Fruit fly (Drosophila melanogaster) whole organism, prepupa: ENCODE measurements around the gene CG31538.

Source experiments
- Blimp-1 ChIP-seq: fragments of 200-800 bp; sonication (Bioruptor generic); optimal IDR thresholded peaks from 3 replicates; lab custom pipeline; 2017; ENCODE audit warnings: missing biosample characterization, missing genetic modification characterization, mild to moderate bottlenecking, moderate library complexity, missing genetic modification reagents
- CG10631 ChIP-seq: fragments of 200-800 bp; sonication (Bioruptor generic); optimal IDR thresholded peaks from 2 replicates; lab custom pipeline; 2016; ENCODE audit warnings: missing biosample characterization, missing genetic modification characterization
- CG10669 ChIP-seq: fragments of 200-800 bp; sonication (Bioruptor generic); optimal IDR thresholded peaks from 3 replicates; lab custom pipeline; 2018; ENCODE audit warnings: missing biosample characterization, mild to moderate bottlenecking, missing genetic modification characterization, moderate library complexity
- CG11294 ChIP-seq: fragments of 200-800 bp; sonication (Bioruptor generic); IDR thresholded peaks from 2 replicates; pipeline ENCODE4 v1.3.6; 2022; ENCODE audit warnings: missing biosample characterization, missing genetic modification characterization
- CG11762 ChIP-seq: fragments of 200-800 bp; sonication (Bioruptor generic); optimal IDR thresholded peaks from 3 replicates; lab custom pipeline; 2016; ENCODE audit warnings: missing biosample characterization, missing genetic modification characterization; ENCODE audit not compliant: insufficient read depth
- CG15336 ChIP-seq: fragments of 200-800 bp; sonication (Bioruptor generic); IDR thresholded peaks from 2 replicates; pipeline ENCODE4 v1.3.6; 2022; ENCODE audit warnings: missing biosample characterization, missing genetic modification characterization
- CG1621 ChIP-seq: fragments of 200-800 bp; sonication (Bioruptor generic); optimal IDR thresholded peaks from 3 replicates; lab custom pipeline; 2018; ENCODE audit warnings: missing biosample characterization, mild to moderate bottlenecking, missing genetic modification characterization
- CG16779 ChIP-seq: fragments of 200-800 bp; sonication (Bioruptor generic); optimal IDR thresholded peaks from 3 replicates; lab custom pipeline; 2017; ENCODE audit warnings: missing biosample characterization, mild to moderate bottlenecking, missing genetic modification characterization
- CG32006 ChIP-seq: fragments of 200-800 bp; sonication (Bioruptor generic); optimal IDR thresholded peaks from 3 replicates; lab custom pipeline; 2017; ENCODE audit warnings: missing biosample characterization, mild to moderate bottlenecking, missing genetic modification characterization
- CG3919 ChIP-seq: fragments of 200-800 bp; sonication (Bioruptor generic); optimal IDR thresholded peaks from 3 replicates; lab custom pipeline; 2016; ENCODE audit warnings: missing biosample characterization, missing genetic modification characterization
- CG4318 ChIP-seq: fragments of 200-800 bp; sonication (Bioruptor generic); optimal IDR thresholded peaks from 3 replicates; lab custom pipeline; 2017; ENCODE audit warnings: missing biosample characterization, mild to moderate bottlenecking, missing genetic modification characterization
- CG6792 ChIP-seq: fragments of 200-800 bp; sonication (Bioruptor generic); optimal IDR thresholded peaks from 3 replicates; lab custom pipeline; 2016; ENCODE audit warnings: missing biosample characterization, missing genetic modification characterization
- CG6854 ChIP-seq: fragments of 200-800 bp; sonication (Bioruptor generic); optimal IDR thresholded peaks from 2 replicates; lab custom pipeline; 2017; ENCODE audit warnings: missing biosample characterization, mild to moderate bottlenecking, missing genetic modification characterization
- CG8119 ChIP-seq: fragments of 200-800 bp; sonication (Bioruptor generic); IDR thresholded peaks from 3 replicates; pipeline ENCODE4 v1.3.6; 2022; ENCODE audit warnings: missing biosample characterization, missing genetic modification characterization
- CG8319 ChIP-seq: fragments of 200-800 bp; sonication (Bioruptor generic); optimal IDR thresholded peaks from 3 replicates; lab custom pipeline; 2016; ENCODE audit warnings: missing biosample characterization, missing genetic modification characterization
- CG9139 ChIP-seq: fragments of 200-800 bp; sonication (Bioruptor generic); optimal IDR thresholded peaks from 3 replicates; lab custom pipeline; 2017; ENCODE audit warnings: missing biosample characterization, mild to moderate bottlenecking, missing genetic modification characterization
- Eip75B ChIP-seq: fragments of 200-800 bp; sonication (Bioruptor generic); optimal IDR thresholded peaks from 3 replicates; lab custom pipeline; 2016; ENCODE audit warnings: missing biosample characterization, missing genetic modification characterization
- Eip78C ChIP-seq: fragments of 200-800 bp; sonication (Bioruptor generic); peaks from one replicate; lab custom pipeline; 2016; ENCODE audit warnings: missing biosample characterization, missing genetic modification characterization
- Eip93F ChIP-seq: fragments of 200-800 bp; sonication (Bioruptor generic); optimal IDR thresholded peaks from 2 replicates; lab custom pipeline; 2016; ENCODE audit warnings: missing biosample characterization, mild to moderate bottlenecking, missing genetic modification characterization
- Ets21C ChIP-seq: fragments of 200-800 bp; sonication (Bioruptor generic); optimal IDR thresholded peaks from 3 replicates; lab custom pipeline; 2016; ENCODE audit warnings: missing biosample characterization, missing genetic modification characterization
- Gug ChIP-seq: fragments of 200-800 bp; sonication (Bioruptor generic); IDR thresholded peaks from 2 replicates; pipeline ENCODE4 v1.3.6; 2022; ENCODE audit warnings: missing biosample characterization, missing genetic modification characterization
- Hr38 ChIP-seq: sonication (Bioruptor generic); optimal IDR thresholded peaks from 2 replicates; lab custom pipeline; 2016; ENCODE audit warnings: missing biosample characterization, missing genetic modification characterization
- Hr39 ChIP-seq: fragments of 200-800 bp; sonication (Bioruptor generic); optimal IDR thresholded peaks from 2 replicates; lab custom pipeline; 2016; ENCODE audit warnings: missing biosample characterization, missing genetic modification characterization
- Hr4 ChIP-seq: fragments of 200-800 bp; sonication (Bioruptor generic); optimal IDR thresholded peaks from 3 replicates; lab custom pipeline; 2016; ENCODE audit warnings: missing biosample characterization, missing genetic modification characterization
- Lpt ChIP-seq: fragments of 200-800 bp; sonication (Bioruptor generic); optimal IDR thresholded peaks from 3 replicates; lab custom pipeline; 2016; ENCODE audit warnings: missing biosample characterization, missing genetic modification characterization
- Met ChIP-seq: fragments of 200-800 bp; sonication (Bioruptor generic); optimal IDR thresholded peaks from 3 replicates; lab custom pipeline; 2016; ENCODE audit warnings: missing biosample characterization, missing genetic modification characterization
- Smox ChIP-seq: fragments of 200-800 bp; sonication (Bioruptor generic); optimal IDR thresholded peaks from 3 replicates; lab custom pipeline; 2016; ENCODE audit warnings: missing biosample characterization, missing genetic modification characterization
- Sox102F ChIP-seq: fragments of 200-800 bp; sonication (Bioruptor generic); optimal IDR thresholded peaks from 2 replicates; lab custom pipeline; 2016; ENCODE audit warnings: missing biosample characterization, mild to moderate bottlenecking, missing genetic modification characterization
- Sox14 ChIP-seq: fragments of 200-800 bp; sonication (Bioruptor generic); optimal IDR thresholded peaks from 3 replicates; lab custom pipeline; 2016; ENCODE audit warnings: missing biosample characterization, missing genetic modification characterization
- Sox15 ChIP-seq: fragments of 200-800 bp; sonication (Bioruptor generic); optimal IDR thresholded peaks from 3 replicates; lab custom pipeline; 2016; ENCODE audit warnings: missing biosample characterization, missing genetic modification characterization
- achi ChIP-seq: fragments of 200-800 bp; sonication (Bioruptor generic); optimal IDR thresholded peaks from 3 replicates; lab custom pipeline; 2016; ENCODE audit warnings: missing biosample characterization, missing genetic modification characterization
- acj6 ChIP-seq: fragments of 200-800 bp; sonication (Bioruptor generic); optimal IDR thresholded peaks from 3 replicates; lab custom pipeline; 2016; ENCODE audit warnings: missing biosample characterization, missing genetic modification characterization
- cyc ChIP-seq: fragments of 200-800 bp; sonication (Bioruptor generic); optimal IDR thresholded peaks from 3 replicates; lab custom pipeline; 2016; ENCODE audit warnings: missing biosample characterization, missing genetic modification characterization
- dac ChIP-seq: fragments of 200-800 bp; sonication (Bioruptor generic); optimal IDR thresholded peaks from 2 replicates; lab custom pipeline; 2017; ENCODE audit warnings: missing biosample characterization, mild to moderate bottlenecking, missing genetic modification characterization
- dsx ChIP-seq: fragments of 200-800 bp; optimal IDR thresholded peaks from 3 replicates; lab custom pipeline; 2019; ENCODE audit warnings: missing biosample characterization, mild to moderate bottlenecking, missing genetic modification characterization, moderate library complexity; ENCODE audit not compliant: poor library complexity, severe bottlenecking
- eg ChIP-seq: fragments of 200-800 bp; sonication (Bioruptor generic); IDR thresholded peaks from 3 replicates; pipeline ENCODE4 v1.3.6; 2022; ENCODE audit warnings: missing biosample characterization, missing genetic modification characterization
- esn ChIP-seq: fragments of 200-800 bp; sonication (Bioruptor generic); optimal IDR thresholded peaks from 2 replicates; lab custom pipeline; 2016; ENCODE audit warnings: missing biosample characterization, mild to moderate bottlenecking, missing genetic modification characterization, moderate library complexity
- net ChIP-seq: fragments of 200-800 bp; sonication (Bioruptor generic); optimal IDR thresholded peaks from 3 replicates; lab custom pipeline; 2016; ENCODE audit warnings: missing biosample characterization, missing genetic modification characterization
- salr ChIP-seq, 2 experiments: fragments of 200-800 bp; sonication (Bioruptor generic); optimal IDR thresholded peaks; 3 replicates each; lab custom pipeline; 2016 to 2018; ENCODE audit warnings: missing biosample characterization in 2 of 2, missing genetic modification characterization in 2 of 2, mild to moderate bottlenecking in 1 of 2
- spab ChIP-seq: fragments of 200-800 bp; sonication (Bioruptor generic); optimal IDR thresholded peaks from 2 replicates; lab custom pipeline; 2017; ENCODE audit warnings: missing biosample characterization, mild to moderate bottlenecking, missing genetic modification characterization, missing genetic modification reagents
- ss ChIP-seq, 2 experiments: fragments of 200-800 bp; sonication (Bioruptor generic); optimal IDR thresholded peaks; 2 replicates in 1 of 2; 3 replicates in 1 of 2; lab custom pipeline; 2017 to 2018; ENCODE audit warnings: mild to moderate bottlenecking in 2 of 2, missing biosample characterization in 2 of 2, missing genetic modification characterization in 2 of 2, moderate library complexity in 1 of 2
- svp ChIP-seq: fragments of 200-800 bp; sonication (Bioruptor generic); peaks from one replicate; lab custom pipeline; 2016; ENCODE audit warnings: missing biosample characterization, missing genetic modification characterization
- topi ChIP-seq: fragments of 200-800 bp; sonication (Bioruptor generic); optimal IDR thresholded peaks from 3 replicates; lab custom pipeline; 2016; ENCODE audit warnings: missing biosample characterization, missing genetic modification characterization
- vri ChIP-seq: fragments of 200-800 bp; sonication (Bioruptor generic); optimal IDR thresholded peaks from 3 replicates; lab custom pipeline; 2016; ENCODE audit warnings: missing biosample characterization, mild to moderate bottlenecking, missing genetic modification characterization

The CG31538 gene

DNA sequence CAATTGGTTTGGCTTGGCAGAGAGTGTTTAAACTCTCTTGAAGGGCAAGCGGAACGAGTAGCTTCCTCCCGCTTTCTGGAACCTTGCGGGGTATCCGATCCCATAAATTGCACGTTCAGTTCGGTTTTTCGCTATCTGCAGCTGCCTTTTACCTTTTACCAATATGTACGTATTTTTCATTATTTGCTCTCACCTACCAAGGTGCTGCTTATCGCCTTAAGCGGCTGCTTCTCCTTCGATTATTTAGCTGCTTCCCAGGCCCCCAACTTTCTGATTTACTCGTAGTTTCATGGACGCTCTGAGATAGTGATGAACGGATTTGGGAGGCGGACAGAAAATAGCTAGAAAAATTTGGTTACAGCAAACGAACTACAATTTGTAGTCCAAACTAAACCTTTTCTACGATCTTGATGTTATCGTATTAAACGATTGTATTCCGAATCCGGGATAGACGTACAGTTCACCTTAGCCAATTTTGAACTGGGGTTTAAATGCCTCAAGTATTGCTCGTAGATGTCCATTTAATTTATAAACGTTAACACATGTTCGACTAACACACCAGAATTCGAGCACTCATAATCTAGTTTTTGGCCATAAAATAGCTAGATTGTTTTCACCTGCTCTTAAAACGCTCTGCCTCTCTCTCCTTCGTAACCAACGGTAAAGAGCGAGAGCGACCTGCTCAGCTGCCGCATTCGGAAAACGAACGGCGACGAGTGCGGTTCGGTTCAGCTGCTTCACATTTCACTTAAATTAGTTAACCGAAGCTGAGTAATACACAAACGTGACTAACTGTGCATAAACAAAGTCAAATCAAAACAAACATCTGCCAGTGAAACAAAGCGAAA, 13.2 kb downstream of the CG31538 start (continued):
- TF ChIP-seq ss (GFP tag; optimal IDR thresholded peaks at IDR 0.05; lab: Kevin White, UChicago) (peak; percentile 13 to 31), acj6 (GFP tag; lab: Kevin White, UChicago) (peak; percentile 43), vri (GFP tag; lab: Kevin White, UChicago) (peak; percentile 72), CG3919 (GFP tag; lab: Kevin White, UChicago) (no peak), CG4318 (peak; percentile 12), achi (GFP tag; lab: Kevin White, UChicago) (peak; percentile 44), CG9139 (no peak), CG6792 (GFP tag; lab: Kevin White, UChicago) (peak; percentile 46), net (GFP tag; lab: Kevin White, UChicago) (no peak), esn (GFP tag; lab: Kevin White, UChicago) (peak; percentile 69)

DNA sequence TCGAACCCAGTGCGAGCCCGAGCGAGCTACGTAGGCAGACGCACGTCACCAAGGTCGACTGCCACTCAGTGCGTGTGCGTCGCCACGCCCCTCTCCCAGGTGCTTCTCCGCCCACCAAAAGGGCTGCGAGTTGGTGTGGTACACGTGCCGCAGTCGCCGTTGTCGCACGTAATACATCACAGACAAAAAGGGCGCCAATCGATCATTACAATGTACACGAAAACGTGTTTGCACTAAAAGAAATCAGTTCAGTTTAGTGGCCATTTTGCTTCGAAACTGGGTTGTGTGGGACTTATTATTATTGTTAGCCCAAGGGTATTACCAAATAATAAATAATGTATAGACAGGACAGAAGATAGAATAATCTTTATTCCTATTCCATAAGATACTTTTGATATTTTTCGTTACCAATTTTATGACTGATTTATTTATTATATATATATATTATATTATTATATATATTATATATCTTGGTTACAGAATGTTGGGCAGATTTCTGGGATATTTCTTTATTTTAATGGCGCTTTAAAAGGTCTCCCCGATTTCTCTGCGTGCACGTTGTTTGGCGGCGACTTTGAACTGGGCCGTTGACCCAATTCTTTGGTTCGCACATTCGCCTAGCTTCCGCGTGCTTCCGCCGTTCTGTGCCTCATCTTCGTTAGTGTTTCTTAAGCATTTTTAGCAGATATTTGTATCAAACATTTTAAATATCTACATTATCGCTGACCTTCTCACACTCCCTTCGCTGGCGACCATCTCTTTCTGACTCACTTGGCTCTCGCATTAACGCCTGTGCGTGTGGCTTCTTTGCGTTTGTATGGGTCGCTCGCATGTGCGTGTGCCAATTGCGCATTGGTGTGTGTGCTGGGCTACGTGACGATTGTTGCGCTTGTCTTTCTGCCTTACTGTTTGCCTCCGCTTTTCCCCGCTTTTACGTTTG, 14.1 kb downstream of the CG31538 start:
- TF ChIP-seq CG16779 (tag; lab: Kevin White, UChicago) (no peak), dac (no peak), Gug (GFP tag; lab: Robert Waterston, UW) (no peak; the same call in 1 of the 2 replicates), Sox14 (no peak), CG8119 (GFP tag; lab: Robert Waterston, UW) (peak; percentile 70; the same call in 2 of the 3 replicates), CG15336 (GFP tag; lab: Robert Waterston, UW) (no peak; the same call in none of the 2 replicates), Hr39 (GFP tag; lab: Kevin White, UChicago) (peak; percentile 4), CG10631 (GFP tag; lab: Kevin White, UChicago) (peak; percentile 64), Sox15 (peak; percentile 35), Met (GFP tag; lab: Kevin White, UChicago) (no peak), topi (GFP tag; lab: Kevin White, UChicago) (peak; percentile 26), Hr4 (GFP tag; lab: Kevin White, UChicago) (peak; percentile 46), ss (GFP tag; optimal IDR thresholded peaks at IDR 0.05; lab: Kevin White, UChicago) (peak; percentile 63 to 65), svp (peak; percentile 76), CG10669 (GFP tag; lab: Kevin White, UChicago) (peak; percentile 65), Sox102F (GFP tag; lab: Kevin White, UChicago) (peak; percentile 15), vri (GFP tag; lab: Kevin White, UChicago) (peak; percentile 49), CG3919 (GFP tag; lab: Kevin White, UChicago) (peak; percentile 61), Eip78C (GFP tag; lab: Kevin White, UChicago) (peak; percentile 85), salr (GFP tag; optimal IDR thresholded peaks at IDR 0.05; lab: Kevin White, UChicago) (peak in 1 of 2 experiments; percentile 13), Lpt (no peak), Eip75B (no peak), CG9139 (peak; percentile 46), Smox (GFP tag; lab: Kevin White, UChicago) (no peak), spab (GFP tag; lab: Kevin White, UChicago) (peak; percentile 54), dsx (GFP tag; lab: Kevin White, UChicago) (peak; percentile 84), CG11294 (GFP tag; lab: Robert Waterston, UW) (no peak; the same call in 1 of the 2 replicates), achi (GFP tag; lab: Kevin White, UChicago) (peak; percentile 79), CG6854 (GFP tag; lab: Kevin White, UChicago) (no peak), cyc (GFP tag; lab: Kevin White, UChicago) (no peak), CG32006 (GFP tag; lab: Kevin White, UChicago) (peak; percentile 83), Eip93F (GFP tag; lab: Kevin White, UChicago) (no peak), eg (GFP tag; lab: Robert Waterston, UW) (no peak; the same call in 2 of the 3 replicates), Blimp-1 (GFP tag; lab: Kevin White, UChicago) (peak; percentile 25), Hr38 (GFP tag; lab: Kevin White, UChicago) (no peak), CG1621 (no peak), Ets21C (GFP tag; lab: Kevin White, UChicago) (no peak), CG8319 (GFP tag; lab: Kevin White, UChicago) (peak; percentile 33), net (GFP tag; lab: Kevin White, UChicago) (peak; percentile 45), CG11762 (peak; percentile 37)
